Worm (Caenorhabditis elegans) whole organism, L4/young adult: ENCODE measurements around the gene odr-7.

Experiments
- W03F9.2 ChIP-seq: fragments of 150-350 bp; optimal IDR thresholded peaks from 2 replicates; lab custom pipeline; 2014; ENCODE audit warnings: missing biosample characterization, missing genetic modification characterization
- him-1 ChIP-seq: sonication (generic microtip); optimal IDR thresholded peaks from 2 replicates; lab custom pipeline; 2016; ENCODE audit warnings: missing genotype, missing genetic modification reagents, missing genetic modification characterization, missing compliant biosample characterization

ce11 chrX:12510148-12510785 is 48.8 kb upstream of the odr-7 start:
- TF ChIP-seq W03F9.2 (tag; lab: Kevin White, UChicago): no peak
- peak; percentile 30 for TF ChIP-seq him-1 (tag; lab: Kevin White, UChicago)
